Worm (Caenorhabditis elegans) whole organism, L2 larva: ENCODE results near the gene tag-243.

Experiments
- C34F6.9 ChIP-seq: fragments of 150-350 bp; optimal IDR thresholded peaks from 2 replicates; lab custom pipeline; 2014; ENCODE audit warnings: missing biosample characterization, missing genetic modification characterization
- F13H6.1 ChIP-seq: sonication (generic microtip); optimal IDR thresholded peaks from 2 replicates; lab custom pipeline; 2016; ENCODE audit warnings: missing genetic modification characterization, missing compliant biosample characterization
- R02D3.7 ChIP-seq: fragments of 150-350 bp; optimal IDR thresholded peaks from 2 replicates; lab custom pipeline; 2014; ENCODE audit warnings: missing biosample characterization, missing genetic modification characterization
- Y55F3AM.14 ChIP-seq: fragments of 200-800 bp; sonication (Bioruptor generic); optimal IDR thresholded peaks from 2 replicates; lab custom pipeline; 2018; ENCODE audit warnings: mild to moderate bottlenecking, missing genetic modification characterization, missing compliant biosample characterization
- alr-1 ChIP-seq: fragments of 150-350 bp; optimal IDR thresholded peaks from 2 replicates; lab custom pipeline; 2014; ENCODE audit warnings: missing biosample characterization, missing genetic modification characterization
- aly-2 ChIP-seq: fragments of 150-350 bp; optimal IDR thresholded peaks from 2 replicates; lab custom pipeline; 2014; ENCODE audit warnings: missing biosample characterization, missing genetic modification characterization
- ama-1 ChIP-seq: fragments of 150-350 bp; optimal IDR thresholded peaks from 2 replicates; lab custom pipeline; 2018; ENCODE audit warnings: inconsistent platforms
- blmp-1 ChIP-seq: sonication (generic microtip); optimal IDR thresholded peaks from 2 replicates; lab custom pipeline; 2017; ENCODE audit warnings: missing genetic modification characterization, mild to moderate bottlenecking, missing compliant biosample characterization, antibody characterized with exemption, moderate library complexity; ENCODE audit not compliant: insufficient read depth
- crh-2 ChIP-seq: sonication (generic microtip); optimal IDR thresholded peaks from 2 replicates; lab custom pipeline; 2017; ENCODE audit warnings: missing biosample characterization, missing genetic modification characterization
- dmd-4 ChIP-seq: sonication (generic microtip); optimal IDR thresholded peaks from 2 replicates; lab custom pipeline; 2017; ENCODE audit warnings: missing biosample characterization, missing genetic modification characterization
- egl-27 ChIP-seq: sonication (generic microtip); optimal IDR thresholded peaks from 3 replicates; lab custom pipeline; 2017; ENCODE audit warnings: missing biosample characterization, missing genetic modification reagents, missing genetic modification characterization
- elt-3 ChIP-seq: sonication (generic microtip); optimal IDR thresholded peaks from 2 replicates; lab custom pipeline; 2017; ENCODE audit warnings: missing biosample characterization, missing genetic modification characterization
- fos-1 ChIP-seq: fragments of 150-350 bp; optimal IDR thresholded peaks from 2 replicates; lab custom pipeline; 2014; ENCODE audit warnings: missing biosample characterization, missing genetic modification characterization
- gmeb-1 ChIP-seq: fragments of 150-350 bp; optimal IDR thresholded peaks from 2 replicates; lab custom pipeline; 2014; ENCODE audit warnings: missing biosample characterization, missing genetic modification characterization
- lin-11 ChIP-seq: fragments of 150-350 bp; sonication (generic microtip); optimal IDR thresholded peaks from 2 replicates; lab custom pipeline; 2014; ENCODE audit warnings: missing biosample characterization, missing genetic modification characterization, inconsistent platforms, mixed read lengths
- lin-13 ChIP-seq: fragments of 150-350 bp; optimal IDR thresholded peaks from 2 replicates; lab custom pipeline; 2014; ENCODE audit warnings: missing biosample characterization, missing genetic modification reagents, missing genetic modification characterization
- lin-39 ChIP-seq: fragments of 150-350 bp; optimal IDR thresholded peaks from 2 replicates; lab custom pipeline; 2014; ENCODE audit warnings: missing biosample characterization, missing genetic modification reagents, missing genetic modification characterization
- lsy-2 ChIP-seq, 2 experiments: fragments of 150-350 bp in 1 of 2; sonication (generic microtip) in 1 of 2; optimal IDR thresholded peaks; 2 replicates each; lab custom pipeline; 2014 to 2017; ENCODE audit warnings: missing biosample characterization in 2 of 2, missing genetic modification characterization in 2 of 2
- mab-5 ChIP-seq: fragments of 150-350 bp; optimal IDR thresholded peaks from 2 replicates; lab custom pipeline; 2014; ENCODE audit warnings: missing biosample characterization, missing genetic modification characterization
- mbf-1 ChIP-seq: sonication (generic microtip); optimal IDR thresholded peaks from 2 replicates; lab custom pipeline; 2017; ENCODE audit warnings: missing biosample characterization, missing genetic modification characterization
- mdl-1 ChIP-seq, 2 experiments: fragments of 150-350 bp in 1 of 2; sonication (generic microtip) in 1 of 2; optimal IDR thresholded peaks; 2 replicates each; lab custom pipeline; 2017; ENCODE audit warnings: missing biosample characterization in 2 of 2, missing genetic modification characterization in 2 of 2
- nhr-11 ChIP-seq: fragments of 150-350 bp; optimal IDR thresholded peaks from 2 replicates; lab custom pipeline; 2014; ENCODE audit warnings: missing biosample characterization, missing genetic modification characterization
- nhr-12 ChIP-seq: fragments of 150-350 bp; optimal IDR thresholded peaks from 2 replicates; lab custom pipeline; 2014; ENCODE audit warnings: missing biosample characterization, missing genetic modification characterization
- nhr-129 ChIP-seq: fragments of 150-350 bp; optimal IDR thresholded peaks from 2 replicates; lab custom pipeline; 2014; ENCODE audit warnings: missing biosample characterization, missing genetic modification characterization
- nhr-237 ChIP-seq: fragments of 150-350 bp; optimal IDR thresholded peaks from 2 replicates; lab custom pipeline; 2014; ENCODE audit warnings: missing biosample characterization, missing genetic modification characterization
- nhr-25 ChIP-seq: fragments of 150-350 bp; sonication (generic microtip); optimal IDR thresholded peaks from 3 replicates; lab custom pipeline; 2014; ENCODE audit warnings: missing biosample characterization, missing genetic modification characterization
- nhr-6 ChIP-seq: fragments of 150-350 bp; optimal IDR thresholded peaks from 2 replicates; lab custom pipeline; 2014; ENCODE audit warnings: missing biosample characterization, missing genetic modification characterization
- nhr-77 ChIP-seq: fragments of 150-350 bp; optimal IDR thresholded peaks from 2 replicates; lab custom pipeline; 2014; ENCODE audit warnings: missing biosample characterization, missing genetic modification characterization
- sem-4 ChIP-seq: fragments of 150-350 bp; optimal IDR thresholded peaks from 2 replicates; lab custom pipeline; 2014; ENCODE audit warnings: missing biosample characterization, missing genetic modification reagents, missing genetic modification characterization
- skn-1 ChIP-seq: sonication (generic microtip); optimal IDR thresholded peaks from 2 replicates; lab custom pipeline; 2017; ENCODE audit warnings: missing biosample characterization, missing genetic modification characterization
- sma-9 ChIP-seq, 2 experiments: fragments of 150-350 bp in 1 of 2; sonication (generic microtip) in 1 of 2; optimal IDR thresholded peaks; 2 replicates each; lab custom pipeline; 2014 to 2016; ENCODE audit warnings: missing genetic modification characterization in 2 of 2, mild to moderate bottlenecking in 1 of 2, missing biosample characterization in 1 of 2, missing compliant biosample characterization in 1 of 2, missing genetic modification reagents in 1 of 2, moderate library complexity in 1 of 2
- snpc-4 ChIP-seq: fragments of 150-350 bp; optimal IDR thresholded peaks from 2 replicates; lab custom pipeline; 2014; ENCODE audit warnings: missing biosample characterization, missing genetic modification characterization
- unc-39 ChIP-seq: fragments of 150-350 bp; optimal IDR thresholded peaks from 2 replicates; lab custom pipeline; 2014; ENCODE audit warnings: missing biosample characterization, missing genetic modification characterization
- unc-55 ChIP-seq: fragments of 150-350 bp; sonication (generic microtip); optimal IDR thresholded peaks from 3 replicates; lab custom pipeline; 2014; ENCODE audit warnings: missing biosample characterization, missing genetic modification reagents, missing genetic modification characterization
- unc-62 ChIP-seq: fragments of 150-350 bp; optimal IDR thresholded peaks from 2 replicates; lab custom pipeline; 2014; ENCODE audit warnings: missing biosample characterization, missing genetic modification reagents, missing genetic modification characterization
- zag-1 ChIP-seq: fragments of 150-350 bp; optimal IDR thresholded peaks from 2 replicates; lab custom pipeline; 2014; ENCODE audit warnings: missing biosample characterization, missing genetic modification characterization
- ztf-1 ChIP-seq: fragments of 200-800 bp; sonication (Bioruptor generic); conservative IDR thresholded peaks from 2 replicates; pipeline ENCODE4 v1.3.6; 2022; ENCODE audit warnings: missing genetic modification characterization, missing compliant biosample characterization

Gene tag-243

ce11 chrIII:4665272-4665671 lies 23.0 kb downstream of the tag-243 start, which contains the start of gene T23F11.4:
Gene T23F11.4 (minus strand): TSS chrIII:4665372.
- no peak for TF ChIP-seq sem-4
- TF ChIP-seq lin-39 (tag; lab: Kevin White, UChicago), result no peak
- no peak for TF ChIP-seq skn-1 (tag; lab: Kevin White, UChicago)
- no peak for TF ChIP-seq nhr-11 (tag; lab: Kevin White, UChicago)
- no peak for TF ChIP-seq dmd-4 (tag; lab: Kevin White, UChicago)
- TF ChIP-seq mbf-1 (tag; lab: Kevin White, UChicago), result no peak
- TF ChIP-seq R02D3.7, result no peak
- no peak for TF ChIP-seq nhr-237
- TF ChIP-seq unc-39 (tag; lab: Kevin White, UChicago), result no peak
- no peak for TF ChIP-seq ztf-1
- TF ChIP-seq alr-1 (tag; lab: Kevin White, UChicago), result no peak
- TF ChIP-seq ama-1 (lab: Kevin White, UChicago), result no peak
- no peak for TF ChIP-seq blmp-1 (tag; lab: Kevin White, UChicago)
- no peak for TF ChIP-seq lin-13 (GFP tag; lab: Kevin White, UChicago)

- TF ChIP-seq nhr-6 (no peak), nhr-12 (tag; lab: Kevin White, UChicago) (no peak), crh-2 (tag; lab: Kevin White, UChicago) (peak; percentile 36)
Observed at ce11 chrIII:4659426-4659825, 28.8 kb downstream of the tag-243 start.

ce11 chrIII:4658384-4658844 lies 29.8 kb downstream of the tag-243 start, which contains the start of gene cdka-1:
Gene cdka-1 (plus strand): TSS chrIII:4658794.
- TF ChIP-seq unc-55 (GFP tag; lab: Kevin White, UChicago), result peak; percentile 77
- TF ChIP-seq crh-2 (tag; lab: Kevin White, UChicago), result peak; percentile 23
- TF ChIP-seq lsy-2 (tag; optimal IDR thresholded peaks at IDR 0.05; lab: Kevin White, UChicago), result peak in 1 of 2 experiments; percentile 59
- TF ChIP-seq nhr-25 (tag; lab: Kevin White, UChicago), result no peak
- TF ChIP-seq zag-1 (tag; lab: Kevin White, UChicago), result peak; percentile 77
- no peak for TF ChIP-seq elt-3 (tag; lab: Kevin White, UChicago)
- peak; percentile 37 for TF ChIP-seq sem-4
- peak; percentile 63 for TF ChIP-seq C34F6.9 (tag; lab: Kevin White, UChicago)
- no peak for TF ChIP-seq unc-39 (tag; lab: Kevin White, UChicago)
- peak; percentile 55 for TF ChIP-seq sma-9 (GFP tag; optimal IDR thresholded peaks at IDR 0.05; lab: Kevin White, UChicago)
- no peak for TF ChIP-seq sma-9 (tag; optimal IDR thresholded peaks at IDR 0.05; lab: Kevin White, UChicago)
- TF ChIP-seq, all 48 proteins: peak for 7

- TF ChIP-seq fos-1 (no peak), unc-55 (GFP tag; lab: Kevin White, UChicago) (no peak), R02D3.7 (no peak), nhr-12 (tag; lab: Kevin White, UChicago) (no peak), mdl-1 (tag; optimal IDR thresholded peaks at IDR 0.05; lab: Kevin White, UChicago) (no peak)
Observed at ce11 chrIII:4657386-4657785, 30.9 kb downstream of the tag-243 start.

- TF ChIP-seq sma-9 (GFP tag; optimal IDR thresholded peaks at IDR 0.05; lab: Kevin White, UChicago), result peak; percentile 35
- no peak for TF ChIP-seq sma-9 (tag; optimal IDR thresholded peaks at IDR 0.05; lab: Kevin White, UChicago)
- TF ChIP-seq nhr-77, result no peak
- no peak for TF ChIP-seq nhr-12 (tag; lab: Kevin White, UChicago)
- TF ChIP-seq unc-55 (GFP tag; lab: Kevin White, UChicago), result peak; percentile 91
- TF ChIP-seq elt-3 (tag; lab: Kevin White, UChicago), result no peak
- TF ChIP-seq nhr-11 (tag; lab: Kevin White, UChicago), result no peak
- peak; percentile 63 for TF ChIP-seq F13H6.1 (tag; lab: Kevin White, UChicago)
- peak; percentile 36 for TF ChIP-seq lin-13 (GFP tag; lab: Kevin White, UChicago)
- TF ChIP-seq zag-1 (tag; lab: Kevin White, UChicago), result peak; percentile 88
- TF ChIP-seq C34F6.9 (tag; lab: Kevin White, UChicago), result peak; percentile 83
- TF ChIP-seq crh-2 (tag; lab: Kevin White, UChicago), result peak; percentile 72
- TF ChIP-seq lin-11 (tag; lab: Kevin White, UChicago), result peak; percentile 70
- no peak for TF ChIP-seq gmeb-1
- TF ChIP-seq aly-2 (tag; lab: Kevin White, UChicago), result no peak
- peak; percentile 40 for TF ChIP-seq mab-5 (tag; lab: Kevin White, UChicago)
- TF ChIP-seq sem-4, result peak; percentile 42
- no peak for TF ChIP-seq dmd-4 (tag; lab: Kevin White, UChicago)
- peak; percentile 68 for TF ChIP-seq nhr-129 (tag; lab: Kevin White, UChicago)
- no peak for TF ChIP-seq unc-62 (GFP tag; lab: Kevin White, UChicago)
- TF ChIP-seq egl-27 (tag; lab: Kevin White, UChicago), result peak; percentile 45
- TF ChIP-seq alr-1 (tag; lab: Kevin White, UChicago), result no peak
- TF ChIP-seq Y55F3AM.14 (GFP tag; lab: Kevin White, UChicago), result peak; percentile 69
- TF ChIP-seq mdl-1 (tag; optimal IDR thresholded peaks at IDR 0.05; lab: Kevin White, UChicago), result peak in 1 of 2 experiments; percentile 32
- peak; percentile 55 to 70 for TF ChIP-seq lsy-2 (tag; optimal IDR thresholded peaks at IDR 0.05; lab: Kevin White, UChicago)
- peak; percentile 28 for TF ChIP-seq snpc-4 (tag; lab: Kevin White, UChicago)
Observed at ce11 chrIII:4656415-4656814, 31.8 kb downstream of the tag-243 start.
